Worm (Caenorhabditis elegans) whole organism, L4 larva: ENCODE data around the gene tag-234.

ENCODE experiments used
- F10B5.3 ChIP-seq: sonication (generic microtip); optimal IDR thresholded peaks from 2 replicates; lab custom pipeline; 2016; ENCODE audit warnings: mild to moderate bottlenecking, missing genetic modification characterization, missing compliant biosample characterization
- F26F4.8 ChIP-seq: fragments of 200-800 bp; sonication (Bioruptor generic); conservative IDR thresholded peaks from 2 replicates; pipeline ENCODE4 v1.3.6; 2022; ENCODE audit warnings: missing genetic modification characterization, missing compliant biosample characterization
- F49E8.2 ChIP-seq: sonication (generic microtip); optimal IDR thresholded peaks from 2 replicates; lab custom pipeline; 2016; ENCODE audit warnings: missing compliant biosample characterization, mild to moderate bottlenecking, missing genetic modification characterization, borderline replicate concordance
- Y105C5A.15 ChIP-seq: fragments of 200-800 bp; sonication (Bioruptor generic); IDR thresholded peaks from 2 replicates; pipeline ENCODE4 v1.3.6; 2022; ENCODE audit warnings: missing genetic modification characterization, missing compliant biosample characterization
- Y5F2A.4 ChIP-seq: fragments of 200-800 bp; sonication (Bioruptor generic); optimal IDR thresholded peaks from 2 replicates; lab custom pipeline; 2018; ENCODE audit warnings: mild to moderate bottlenecking, missing genetic modification characterization, missing compliant biosample characterization
- Y75B8A.6 ChIP-seq: fragments of 200-800 bp; sonication (Bioruptor generic); IDR thresholded peaks from 2 replicates; pipeline ENCODE4 v1.3.6; 2022; ENCODE audit warnings: missing genetic modification reagents, missing genetic modification characterization, missing compliant biosample characterization
- ZK546.5 ChIP-seq, 2 experiments: sonication (generic microtip); optimal IDR thresholded peaks; 2 replicates each; lab custom pipeline; 2017; ENCODE audit warnings: missing biosample characterization in 2 of 2, missing genetic modification characterization in 2 of 2
- aha-1 ChIP-seq: fragments of 150-350 bp; peaks from one replicate; lab custom pipeline; 2014; ENCODE audit warnings: missing biosample characterization, missing genetic modification characterization
- attf-4 ChIP-seq: sonication (generic microtip); optimal IDR thresholded peaks from 3 replicates; lab custom pipeline; 2017; ENCODE audit warnings: missing biosample characterization, missing genetic modification characterization
- ceh-20 ChIP-seq: fragments of 200-800 bp; sonication (Bioruptor generic); IDR thresholded peaks from 2 replicates; pipeline ENCODE4 v1.3.6; 2022; ENCODE audit warnings: missing genetic modification reagents, missing genetic modification characterization, missing compliant biosample characterization
- ceh-28 ChIP-seq: fragments of 150-350 bp; optimal IDR thresholded peaks from 2 replicates; lab custom pipeline; 2014; ENCODE audit warnings: missing biosample characterization, missing genetic modification reagents, missing genetic modification characterization
- ceh-82 ChIP-seq: sonication (generic microtip); optimal IDR thresholded peaks from 2 replicates; lab custom pipeline; 2017; ENCODE audit warnings: missing biosample characterization, missing genetic modification characterization
- ces-1 ChIP-seq: fragments of 150-350 bp; sonication (generic microtip); optimal IDR thresholded peaks from 4 replicates; lab custom pipeline; 2014; ENCODE audit warnings: missing biosample characterization, missing genetic modification reagents, missing genetic modification characterization
- cey-2 ChIP-seq: sonication (generic microtip); optimal IDR thresholded peaks from 3 replicates; lab custom pipeline; 2017; ENCODE audit warnings: missing genetic modification characterization, mild to moderate bottlenecking, missing compliant biosample characterization, antibody characterized with exemption, borderline replicate concordance; ENCODE audit not compliant: insufficient read depth
- ctbp-1 ChIP-seq: fragments of 200-800 bp; sonication (Bioruptor generic); IDR thresholded peaks from 2 replicates; pipeline ENCODE4 v1.3.6; 2022; ENCODE audit warnings: missing genetic modification reagents, missing genetic modification characterization, missing compliant biosample characterization
- daf-12 ChIP-seq: fragments of 150-350 bp; optimal IDR thresholded peaks from 2 replicates; lab custom pipeline; 2014; ENCODE audit warnings: missing biosample characterization, missing genetic modification reagents, missing genetic modification characterization
- daf-19 ChIP-seq: fragments of 200-800 bp; sonication (Bioruptor generic); conservative IDR thresholded peaks from 2 replicates; pipeline ENCODE4 v1.3.6; 2022; ENCODE audit warnings: missing genetic modification characterization, missing compliant biosample characterization
- daf-8 ChIP-seq: fragments of 200-800 bp; sonication (Bioruptor generic); IDR thresholded peaks from 2 replicates; pipeline ENCODE4 v1.3.6; 2022; ENCODE audit warnings: missing genetic modification characterization, missing compliant biosample characterization
- dmd-8 ChIP-seq: fragments of 200-800 bp; sonication (Bioruptor generic); IDR thresholded peaks from 2 replicates; pipeline ENCODE4 v1.3.6; 2022; ENCODE audit warnings: missing genetic modification characterization, missing compliant biosample characterization
- dpl-1 ChIP-seq: fragments of 150-350 bp; optimal IDR thresholded peaks from 2 replicates; lab custom pipeline; 2014; ENCODE audit warnings: missing biosample characterization, missing genetic modification reagents, missing genetic modification characterization
- fkh-10 ChIP-seq: fragments of 150-350 bp; optimal IDR thresholded peaks from 2 replicates; lab custom pipeline; 2014; ENCODE audit warnings: missing biosample characterization, missing genetic modification reagents, missing genetic modification characterization
- fos-1 ChIP-seq: fragments of 150-350 bp; optimal IDR thresholded peaks from 2 replicates; lab custom pipeline; 2014; ENCODE audit warnings: missing biosample characterization, missing genetic modification characterization
- gei-8 ChIP-seq: fragments of 200-800 bp; sonication (Bioruptor generic); optimal IDR thresholded peaks from 2 replicates; lab custom pipeline; 2018; ENCODE audit warnings: mild to moderate bottlenecking, missing genetic modification characterization, missing compliant biosample characterization
- hif-1 ChIP-seq, 2 experiments: sonication (generic microtip); optimal IDR thresholded peaks; 2 replicates each; lab custom pipeline; 2016 to 2017; ENCODE audit warnings: missing compliant biosample characterization in 2 of 2, missing genetic modification characterization in 2 of 2, missing genetic modification reagents in 2 of 2, missing genotype in 2 of 2, mild to moderate bottlenecking in 1 of 2
- jun-1 ChIP-seq: fragments of 150-350 bp; optimal IDR thresholded peaks from 2 replicates; lab custom pipeline; 2014; ENCODE audit warnings: missing biosample characterization, missing genetic modification reagents, missing genetic modification characterization
- lin-29 ChIP-seq: fragments of 200-800 bp; sonication (Bioruptor generic); IDR thresholded peaks from 2 replicates; pipeline ENCODE4 v1.3.6; 2022; ENCODE audit warnings: missing genetic modification reagents, missing genetic modification characterization, missing compliant biosample characterization
- lin-39 ChIP-seq: fragments of 150-350 bp; optimal IDR thresholded peaks from 2 replicates; lab custom pipeline; 2014; ENCODE audit warnings: missing biosample characterization, missing genetic modification reagents, missing genetic modification characterization
- lir-3 ChIP-seq: sonication (generic microtip); optimal IDR thresholded peaks from 2 replicates; lab custom pipeline; 2016; ENCODE audit warnings: mild to moderate bottlenecking, missing genetic modification characterization, missing compliant biosample characterization
- mdl-1 ChIP-seq, 2 experiments: fragments of 150-350 bp in 1 of 2; sonication (generic microtip) in 1 of 2; optimal IDR thresholded peaks; 2 replicates each; lab custom pipeline; 2014 to 2017; ENCODE audit warnings: missing biosample characterization in 2 of 2, missing genetic modification characterization in 2 of 2
- mes-2 ChIP-seq: sonication (generic microtip); optimal IDR thresholded peaks from 2 replicates; lab custom pipeline; 2016; ENCODE audit warnings: missing genotype, mild to moderate bottlenecking, missing genetic modification characterization, missing compliant biosample characterization; ENCODE audit not compliant: poor library complexity, severe bottlenecking
- mxl-3 ChIP-seq: fragments of 200-800 bp; sonication (Bioruptor generic); optimal IDR thresholded peaks from 2 replicates; lab custom pipeline; 2018; ENCODE audit warnings: mild to moderate bottlenecking, missing genetic modification characterization, missing compliant biosample characterization
- nhr-10 ChIP-seq: fragments of 150-350 bp; optimal IDR thresholded peaks from 2 replicates; lab custom pipeline; 2014; ENCODE audit warnings: missing biosample characterization, missing genetic modification characterization
- nhr-102 ChIP-seq: sonication (generic microtip); optimal IDR thresholded peaks from 2 replicates; lab custom pipeline; 2016; ENCODE audit warnings: mild to moderate bottlenecking, missing genetic modification characterization, moderate library complexity, missing compliant biosample characterization
- nhr-25 ChIP-seq: sonication (generic microtip); optimal IDR thresholded peaks from 2 replicates; lab custom pipeline; 2017; ENCODE audit warnings: missing genetic modification characterization, mild to moderate bottlenecking, missing compliant biosample characterization, antibody characterized with exemption, moderate library complexity, borderline replicate concordance; ENCODE audit not compliant: insufficient read depth
- nhr-28 ChIP-seq: fragments of 150-350 bp; optimal IDR thresholded peaks from 2 replicates; lab custom pipeline; 2014; ENCODE audit warnings: missing biosample characterization, missing genetic modification characterization
- nhr-41 ChIP-seq: fragments of 200-800 bp; sonication (Bioruptor generic); IDR thresholded peaks from 2 replicates; pipeline ENCODE4 v1.3.6; 2022; ENCODE audit warnings: missing genetic modification reagents, missing genetic modification characterization, missing compliant biosample characterization
- nhr-42 ChIP-seq: fragments of 200-800 bp; sonication (Bioruptor generic); IDR thresholded peaks from 2 replicates; pipeline ENCODE4 v1.3.6; 2022; ENCODE audit warnings: missing genetic modification characterization, missing compliant biosample characterization
- nhr-48 ChIP-seq: sonication (generic microtip); optimal IDR thresholded peaks from 2 replicates; lab custom pipeline; 2016; ENCODE audit warnings: mild to moderate bottlenecking, missing genetic modification characterization, missing compliant biosample characterization
- nhr-77 ChIP-seq: fragments of 150-350 bp; optimal IDR thresholded peaks from 2 replicates; lab custom pipeline; 2014; ENCODE audit warnings: missing biosample characterization, missing genetic modification characterization
- pha-4 ChIP-seq, 2 experiments: fragments of 150-350 bp in 1 of 2; fragments of 200-800 bp in 1 of 2; sonication (Bioruptor generic) in 1 of 2; IDR thresholded peaks in 1 of 2; optimal IDR thresholded peaks in 1 of 2; 2 replicates each; pipeline versions ENCODE4 v1.3.6 to Lab custom; 2014 to 2022; ENCODE audit warnings: missing genetic modification characterization in 2 of 2, missing genetic modification reagents in 2 of 2, missing biosample characterization in 1 of 2, missing compliant biosample characterization in 1 of 2
- rbr-2 ChIP-seq: sonication (generic microtip); optimal IDR thresholded peaks from 2 replicates; lab custom pipeline; 2016; ENCODE audit warnings: missing genotype, missing genetic modification characterization, missing compliant biosample characterization
- saeg-2 ChIP-seq: fragments of 200-800 bp; sonication (Bioruptor generic); IDR thresholded peaks from 2 replicates; pipeline ENCODE4 v1.3.6; 2022; ENCODE audit warnings: missing genetic modification reagents, missing genetic modification characterization, missing compliant biosample characterization
- sdz-12 ChIP-seq: fragments of 200-800 bp; sonication (Bioruptor generic); optimal IDR thresholded peaks from 2 replicates; lab custom pipeline; 2018; ENCODE audit warnings: mild to moderate bottlenecking, missing genetic modification characterization, missing compliant biosample characterization
- snpc-1.2 ChIP-seq: fragments of 200-800 bp; sonication (Bioruptor generic); IDR thresholded peaks from 2 replicates; pipeline ENCODE4 v1.3.6; 2022; ENCODE audit warnings: missing genetic modification reagents, missing genetic modification characterization, missing compliant biosample characterization
- tag-97 ChIP-seq: fragments of 200-800 bp; sonication (Bioruptor generic); IDR thresholded peaks from 2 replicates; pipeline ENCODE4 v1.3.6; 2022; ENCODE audit warnings: missing genetic modification characterization, missing compliant biosample characterization
- unc-130 ChIP-seq: sonication (generic microtip); optimal IDR thresholded peaks from 2 replicates; lab custom pipeline; 2016; ENCODE audit warnings: missing genetic modification reagents, missing genetic modification characterization, missing compliant biosample characterization
- unc-39 ChIP-seq: sonication (generic microtip); optimal IDR thresholded peaks from 2 replicates; lab custom pipeline; 2017; ENCODE audit warnings: missing biosample characterization, missing genetic modification characterization
- unc-62 ChIP-seq, 3 experiments: fragments of 150-350 bp in 1 of 3; sonication (generic microtip); optimal IDR thresholded peaks in 2 of 3; peaks in 1 of 3; 1 replicate in 1 of 3; 2 replicates in 2 of 3; lab custom pipeline; 2014 to 2017; ENCODE audit warnings: missing biosample characterization in 3 of 3, missing genetic modification characterization in 3 of 3, missing genetic modification reagents in 3 of 3, missing genotype in 1 of 3
- zfp-2 ChIP-seq: sonication (generic microtip); optimal IDR thresholded peaks from 2 replicates; lab custom pipeline; 2016; ENCODE audit warnings: mild to moderate bottlenecking, missing genetic modification characterization, missing compliant biosample characterization
- zfp-3 ChIP-seq: fragments of 200-800 bp; sonication (Bioruptor generic); conservative IDR thresholded peaks from 2 replicates; pipeline ENCODE4 v1.3.6; 2022; ENCODE audit warnings: missing genetic modification reagents, missing genetic modification characterization, missing compliant biosample characterization

The tag-234 gene

ce11 chrII:5873564-5874070, 9.6 kb downstream of the tag-234 start, which contains the start of gene tex-2:
tex-2 (minus strand) TSS chrII:5873614.
- no peak for TF ChIP-seq fos-1 (tag; lab: Kevin White, UChicago)
- TF ChIP-seq tag-97 (GFP tag; lab: Robert Waterston, UW): no peak
- TF ChIP-seq saeg-2 (GFP tag; lab: Robert Waterston, UW): no peak
- no peak for TF ChIP-seq dmd-8 (GFP tag; lab: Robert Waterston, UW)
- no peak for TF ChIP-seq nhr-42
- TF ChIP-seq gei-8 (GFP tag; lab: Kevin White, UChicago): no peak
- no peak for TF ChIP-seq lin-39
- no peak for TF ChIP-seq F26F4.8 (GFP tag; lab: Robert Waterston, UW)
- TF ChIP-seq Y105C5A.15 (GFP tag; lab: Robert Waterston, UW): no peak
- no peak for TF ChIP-seq attf-4 (tag; lab: Kevin White, UChicago)
- TF ChIP-seq nhr-10 (tag; lab: Kevin White, UChicago): no peak
- no peak for TF ChIP-seq ceh-20 (GFP tag; lab: Robert Waterston, UW)
- no peak for TF ChIP-seq Y5F2A.4 (GFP tag; lab: Kevin White, UChicago)
- no peak for TF ChIP-seq mxl-3
- no peak for TF ChIP-seq sdz-12
- TF ChIP-seq nhr-102: no peak
- TF ChIP-seq lir-3 (tag; lab: Kevin White, UChicago): no peak
- TF ChIP-seq daf-19 (GFP tag; lab: Robert Waterston, UW): no peak
- no peak for TF ChIP-seq snpc-1.2 (GFP tag; lab: Robert Waterston, UW)
- TF ChIP-seq zfp-2: no peak
- no peak for TF ChIP-seq daf-12 (tag; lab: Kevin White, UChicago)
- no peak for TF ChIP-seq pha-4 (GFP tag; IDR thresholded peaks at IDR 0.05; lab: Robert Waterston, UW)
- no peak for TF ChIP-seq pha-4 (tag; optimal IDR thresholded peaks at IDR 0.05; lab: Kevin White, UChicago)
- no peak for TF ChIP-seq rbr-2 (tag; lab: Kevin White, UChicago)
- no peak for TF ChIP-seq zfp-3
- peak; percentile 90 for TF ChIP-seq nhr-28 (tag; lab: Kevin White, UChicago)
- TF ChIP-seq F10B5.3 (tag; lab: Kevin White, UChicago): no peak
- TF ChIP-seq ZK546.5 (tag; optimal IDR thresholded peaks at IDR 0.05; lab: Kevin White, UChicago): no peak
- TF ChIP-seq jun-1 (tag; lab: Kevin White, UChicago): no peak
- TF ChIP-seq cey-2: no peak
- no peak for TF ChIP-seq daf-8 (GFP tag; lab: Robert Waterston, UW)
- peak; percentile 71 for TF ChIP-seq mes-2 (tag; lab: Kevin White, UChicago)
- TF ChIP-seq lin-29 (GFP tag; lab: Robert Waterston, UW): no peak
- TF ChIP-seq hif-1 (tag; optimal IDR thresholded peaks at IDR 0.05; lab: Kevin White, UChicago): peak in 1 of 2 experiments; percentile 14
- TF ChIP-seq ces-1 (GFP tag; lab: Kevin White, UChicago): no peak
- TF ChIP-seq unc-130 (GFP tag; lab: Kevin White, UChicago): peak; percentile 49
- no peak for TF ChIP-seq aha-1 (tag; lab: Kevin White, UChicago)
- no peak for TF ChIP-seq nhr-48 (tag; lab: Kevin White, UChicago)
- no peak for TF ChIP-seq unc-62 (GFP tag; optimal IDR thresholded peaks at IDR 0.05 in 1 of 2; lab: Kevin White, UChicago)
- TF ChIP-seq unc-62 (tag; optimal IDR thresholded peaks at IDR 0.05; lab: Kevin White, UChicago): no peak
- TF ChIP-seq unc-39 (tag; lab: Kevin White, UChicago): no peak
- peak in 1 of 2 experiments; percentile 24 for TF ChIP-seq mdl-1 (tag; optimal IDR thresholded peaks at IDR 0.05; lab: Kevin White, UChicago)
- no peak for TF ChIP-seq ctbp-1 (GFP tag; lab: Robert Waterston, UW)
- TF ChIP-seq nhr-41: no peak
- no peak for TF ChIP-seq Y75B8A.6 (GFP tag; lab: Robert Waterston, UW)
- TF ChIP-seq fkh-10 (GFP tag; lab: Kevin White, UChicago): peak; percentile 43
- no peak for TF ChIP-seq nhr-77
- TF ChIP-seq F49E8.2: no peak
- TF ChIP-seq nhr-25 (tag; lab: Kevin White, UChicago): no peak
- TF ChIP-seq ceh-82 (tag; lab: Kevin White, UChicago): no peak
- TF ChIP-seq ceh-28 (tag; lab: Kevin White, UChicago): no peak
- peak; percentile 2 for TF ChIP-seq dpl-1 (GFP tag; lab: Kevin White, UChicago)
